Worm (Caenorhabditis elegans) whole organism, young adult: ENCODE results near the gene glb-6.

Experiments used
- B0336.3 ChIP-seq: fragments of 200-800 bp; sonication (Bioruptor generic); IDR thresholded peaks from 2 replicates; pipeline ENCODE4 v1.3.6; 2022; ENCODE audit warnings: missing genetic modification characterization, missing compliant biosample characterization
- nhr-90 ChIP-seq: sonication (generic microtip); optimal IDR thresholded peaks from 2 replicates; lab custom pipeline; 2016; ENCODE audit warnings: missing genotype, mild to moderate bottlenecking, missing genetic modification characterization, missing compliant biosample characterization
- rcor-1 ChIP-seq: fragments of 200-800 bp; sonication (Bioruptor generic); IDR thresholded peaks from 2 replicates; pipeline ENCODE4 v1.3.6; 2022; ENCODE audit warnings: missing genetic modification reagents, missing genetic modification characterization, missing compliant biosample characterization
- sea-2 ChIP-seq: fragments of 200-800 bp; sonication (Bioruptor generic); IDR thresholded peaks from 2 replicates; pipeline ENCODE4 v1.3.6; 2022; ENCODE audit warnings: missing genetic modification characterization, missing compliant biosample characterization
- ztf-22 ChIP-seq: fragments of 200-800 bp; sonication (Bioruptor generic); optimal IDR thresholded peaks from 2 replicates; lab custom pipeline; 2018; ENCODE audit warnings: mild to moderate bottlenecking, missing genetic modification characterization, moderate library complexity, missing compliant biosample characterization

ce11 chrV:5591887-5592286 lies 21.6 kb upstream of the glb-6 start:
- TF ChIP-seq sea-2: no peak
- TF ChIP-seq ztf-22: no peak
- peak; percentile 60 for TF ChIP-seq nhr-90
- peak; percentile 51 for TF ChIP-seq rcor-1 (GFP tag; lab: Robert Waterston, UW)
- peak; percentile 95 for TF ChIP-seq B0336.3
